Worm (Caenorhabditis elegans) whole organism, early embryonic: Measurements from ENCODE around the gene sel-1.

Experiments used
- B0310.2 ChIP-seq: sonication (generic microtip); optimal IDR thresholded peaks from 2 replicates; lab custom pipeline; 2016; ENCODE audit warnings: mild to moderate bottlenecking, missing genetic modification characterization, missing compliant biosample characterization
- aly-1 ChIP-seq: sonication (generic microtip); optimal IDR thresholded peaks from 2 replicates; lab custom pipeline; 2016; ENCODE audit warnings: missing genetic modification characterization, missing compliant biosample characterization
- ama-1 ChIP-seq: fragments of 150-350 bp; optimal IDR thresholded peaks from 2 replicates; lab custom pipeline; 2014
- ceh-13 ChIP-seq: fragments of 200-800 bp; sonication (Bioruptor generic); optimal IDR thresholded peaks from 2 replicates; lab custom pipeline; 2018; ENCODE audit warnings: mild to moderate bottlenecking, missing genetic modification characterization, missing compliant biosample characterization
- ceh-36 ChIP-seq: sonication (generic microtip); optimal IDR thresholded peaks from 2 replicates; lab custom pipeline; 2016; ENCODE audit warnings: missing genetic modification characterization, inconsistent platforms, missing compliant biosample characterization
- ets-7 ChIP-seq: sonication (generic microtip); optimal IDR thresholded peaks from 2 replicates; lab custom pipeline; 2016; ENCODE audit warnings: missing genotype, missing genetic modification characterization, missing compliant biosample characterization
- flt-1 ChIP-seq: fragments of 200-800 bp; sonication (Bioruptor generic); IDR thresholded peaks from 2 replicates; pipeline ENCODE4 v1.3.6; 2022; ENCODE audit warnings: missing genetic modification characterization, missing compliant biosample characterization
- hmbx-1 ChIP-seq: sonication (generic microtip); optimal IDR thresholded peaks from 2 replicates; lab custom pipeline; 2016; ENCODE audit warnings: mild to moderate bottlenecking, missing genetic modification characterization, missing compliant biosample characterization
- hmg-4 ChIP-seq: fragments of 200-800 bp; sonication (Bioruptor generic); optimal IDR thresholded peaks from 2 replicates; lab custom pipeline; 2018; ENCODE audit warnings: mild to moderate bottlenecking, missing genetic modification characterization, missing compliant biosample characterization
- hnd-1 ChIP-seq: sonication (generic microtip); optimal IDR thresholded peaks from 2 replicates; lab custom pipeline; 2016; ENCODE audit warnings: missing genetic modification characterization, missing compliant biosample characterization
- pes-1 ChIP-seq: fragments of 200-800 bp; sonication (Bioruptor generic); IDR thresholded peaks from 2 replicates; pipeline ENCODE4 v1.3.6; 2022; ENCODE audit warnings: missing genetic modification reagents, missing genetic modification characterization, missing compliant biosample characterization
- scrt-1 ChIP-seq: fragments of 200-800 bp; sonication (Bioruptor generic); IDR thresholded peaks from 2 replicates; pipeline ENCODE4 v1.3.6; 2022; ENCODE audit warnings: missing genetic modification characterization, missing compliant biosample characterization
- tbx-37 ChIP-seq: fragments of 200-800 bp; sonication (Bioruptor generic); conservative IDR thresholded peaks from 2 replicates; pipeline ENCODE4 v1.3.6; 2022; ENCODE audit warnings: missing genetic modification reagents, missing genetic modification characterization, missing compliant biosample characterization
- tra-4 ChIP-seq: sonication (generic microtip); optimal IDR thresholded peaks from 2 replicates; lab custom pipeline; 2017; ENCODE audit warnings: missing genetic modification characterization, missing compliant biosample characterization

- TF ChIP-seq tra-4 (tag; lab: Kevin White, UChicago) (no peak), flt-1 (no peak), ama-1 (no peak), ets-7 (tag; lab: Kevin White, UChicago) (no peak), tbx-37 (GFP tag; lab: Robert Waterston, UW) (no peak), hmbx-1 (no peak), hnd-1 (no peak), ceh-36 (tag; lab: Kevin White, UChicago) (no peak), B0310.2 (tag; lab: Kevin White, UChicago) (no peak), hmg-4 (GFP tag; lab: Kevin White, UChicago) (no peak), aly-1 (no peak), pes-1 (GFP tag; lab: Robert Waterston, UW) (no peak), scrt-1 (GFP tag; lab: Robert Waterston, UW) (no peak), ceh-13 (GFP tag; lab: Kevin White, UChicago) (no peak)
Observed at ce11 chrV:12590601-12591000, 30.1 kb downstream of the sel-1 start, which contains the start of gene ttr-43.
